Worm (Caenorhabditis elegans) whole organism, L4 larva: ENCODE data around the gene bet-2.

Experiments used
- D1046.2 ChIP-seq: fragments of 200-800 bp; sonication (Bioruptor generic); IDR thresholded peaks from 2 replicates; pipeline ENCODE4 v1.3.6; 2022; ENCODE audit warnings: missing genetic modification characterization, missing compliant biosample characterization
- F26F4.8 ChIP-seq: fragments of 200-800 bp; sonication (Bioruptor generic); conservative IDR thresholded peaks from 2 replicates; pipeline ENCODE4 v1.3.6; 2022; ENCODE audit warnings: missing genetic modification characterization, missing compliant biosample characterization
- F37D6.2 ChIP-seq: sonication (generic microtip); optimal IDR thresholded peaks from 2 replicates; lab custom pipeline; 2016; ENCODE audit warnings: mild to moderate bottlenecking, missing genetic modification characterization, missing compliant biosample characterization
- R02D3.7 ChIP-seq: fragments of 150-350 bp; sonication (generic microtip); optimal IDR thresholded peaks from 3 replicates; lab custom pipeline; 2014; ENCODE audit warnings: missing biosample characterization, missing genetic modification characterization
- Y105C5A.15 ChIP-seq: fragments of 200-800 bp; sonication (Bioruptor generic); IDR thresholded peaks from 2 replicates; pipeline ENCODE4 v1.3.6; 2022; ENCODE audit warnings: missing genetic modification characterization, missing compliant biosample characterization
- Y48G9A.11 ChIP-seq: fragments of 200-800 bp; sonication (Bioruptor generic); IDR thresholded peaks from 2 replicates; pipeline ENCODE4 v1.3.6; 2022; ENCODE audit warnings: missing genetic modification reagents, missing genetic modification characterization, missing compliant biosample characterization
- ZK337.2 ChIP-seq: fragments of 200-800 bp; sonication (Bioruptor generic); IDR thresholded peaks from 2 replicates; pipeline ENCODE4 v1.3.6; 2022; ENCODE audit warnings: missing genetic modification reagents, missing genetic modification characterization, missing compliant biosample characterization
- aha-1 ChIP-seq: fragments of 150-350 bp; peaks from one replicate; lab custom pipeline; 2014; ENCODE audit warnings: missing biosample characterization, missing genetic modification characterization
- ama-1 ChIP-seq: fragments of 150-350 bp; optimal IDR thresholded peaks from 2 replicates; lab custom pipeline; 2014; ENCODE audit warnings: inconsistent platforms, mixed read lengths
- ceh-20 ChIP-seq: fragments of 200-800 bp; sonication (Bioruptor generic); IDR thresholded peaks from 2 replicates; pipeline ENCODE4 v1.3.6; 2022; ENCODE audit warnings: missing genetic modification reagents, missing genetic modification characterization, missing compliant biosample characterization
- ceh-28 ChIP-seq: fragments of 150-350 bp; optimal IDR thresholded peaks from 2 replicates; lab custom pipeline; 2014; ENCODE audit warnings: missing biosample characterization, missing genetic modification reagents, missing genetic modification characterization
- ceh-32 ChIP-seq: sonication (generic microtip); optimal IDR thresholded peaks from 2 replicates; lab custom pipeline; 2016; ENCODE audit warnings: mild to moderate bottlenecking, missing genetic modification characterization, missing compliant biosample characterization; ENCODE audit not compliant: poor library complexity
- dmd-8 ChIP-seq: fragments of 200-800 bp; sonication (Bioruptor generic); IDR thresholded peaks from 2 replicates; pipeline ENCODE4 v1.3.6; 2022; ENCODE audit warnings: missing genetic modification characterization, missing compliant biosample characterization
- dmd-9 ChIP-seq: fragments of 200-800 bp; sonication (Bioruptor generic); IDR thresholded peaks from 2 replicates; pipeline ENCODE4 v1.3.6; 2022; ENCODE audit warnings: missing genetic modification reagents, missing genetic modification characterization, missing compliant biosample characterization
- dpl-1 ChIP-seq: fragments of 150-350 bp; optimal IDR thresholded peaks from 2 replicates; lab custom pipeline; 2014; ENCODE audit warnings: missing biosample characterization, missing genetic modification reagents, missing genetic modification characterization
- egl-27 ChIP-seq: sonication (generic microtip); optimal IDR thresholded peaks from 3 replicates; lab custom pipeline; 2017; ENCODE audit warnings: missing biosample characterization, missing genetic modification reagents, missing genetic modification characterization
- egl-43 ChIP-seq: fragments of 200-800 bp; sonication (Bioruptor generic); IDR thresholded peaks from 2 replicates; pipeline ENCODE4 v1.3.6; 2022; ENCODE audit warnings: missing genetic modification reagents, missing genetic modification characterization, missing compliant biosample characterization
- fkh-10 ChIP-seq: fragments of 150-350 bp; optimal IDR thresholded peaks from 2 replicates; lab custom pipeline; 2014; ENCODE audit warnings: missing biosample characterization, missing genetic modification reagents, missing genetic modification characterization
- fos-1 ChIP-seq: fragments of 150-350 bp; optimal IDR thresholded peaks from 2 replicates; lab custom pipeline; 2014; ENCODE audit warnings: missing biosample characterization, missing genetic modification characterization
- gei-8 ChIP-seq: fragments of 200-800 bp; sonication (Bioruptor generic); optimal IDR thresholded peaks from 2 replicates; lab custom pipeline; 2018; ENCODE audit warnings: mild to moderate bottlenecking, missing genetic modification characterization, missing compliant biosample characterization
- hif-1 ChIP-seq, 2 experiments: sonication (generic microtip); optimal IDR thresholded peaks; 2 replicates each; lab custom pipeline; 2016 to 2017; ENCODE audit warnings: missing compliant biosample characterization in 2 of 2, missing genetic modification characterization in 2 of 2, missing genetic modification reagents in 2 of 2, missing genotype in 2 of 2, mild to moderate bottlenecking in 1 of 2
- hlh-11 ChIP-seq: fragments of 200-800 bp; sonication (Bioruptor generic); optimal IDR thresholded peaks from 2 replicates; lab custom pipeline; 2018; ENCODE audit warnings: mild to moderate bottlenecking, missing genetic modification characterization, missing compliant biosample characterization
- hlh-30 ChIP-seq: sonication (generic microtip); optimal IDR thresholded peaks from 2 replicates; lab custom pipeline; 2017; ENCODE audit warnings: antibody characterized with exemption, mild to moderate bottlenecking, missing genetic modification characterization, missing compliant biosample characterization; ENCODE audit not compliant: insufficient read depth
- lin-15B ChIP-seq: fragments of 150-350 bp; sonication (generic microtip); optimal IDR thresholded peaks from 3 replicates; lab custom pipeline; 2014; ENCODE audit warnings: missing biosample characterization, missing genetic modification characterization
- lin-29 ChIP-seq: fragments of 200-800 bp; sonication (Bioruptor generic); IDR thresholded peaks from 2 replicates; pipeline ENCODE4 v1.3.6; 2022; ENCODE audit warnings: missing genetic modification reagents, missing genetic modification characterization, missing compliant biosample characterization
- lin-38 ChIP-seq: fragments of 200-800 bp; sonication (Bioruptor generic); IDR thresholded peaks from 2 replicates; pipeline ENCODE4 v1.3.6; 2022; ENCODE audit warnings: missing genetic modification reagents, missing genetic modification characterization, missing compliant biosample characterization
- madf-5 ChIP-seq, 2 experiments: fragments of 200-800 bp; sonication (Bioruptor generic); IDR thresholded peaks; 2 replicates each; pipeline ENCODE4 v1.3.6; 2022; ENCODE audit warnings: missing compliant biosample characterization in 2 of 2, missing genetic modification characterization in 2 of 2
- mdl-1 ChIP-seq, 2 experiments: fragments of 150-350 bp in 1 of 2; sonication (generic microtip) in 1 of 2; optimal IDR thresholded peaks; 2 replicates each; lab custom pipeline; 2014 to 2017; ENCODE audit warnings: missing biosample characterization in 2 of 2, missing genetic modification characterization in 2 of 2
- mep-1 ChIP-seq: fragments of 150-350 bp; sonication (generic microtip); optimal IDR thresholded peaks from 3 replicates; lab custom pipeline; 2014; ENCODE audit warnings: missing biosample characterization, missing genetic modification characterization
- mes-2 ChIP-seq: sonication (generic microtip); optimal IDR thresholded peaks from 2 replicates; lab custom pipeline; 2016; ENCODE audit warnings: missing genotype, mild to moderate bottlenecking, missing genetic modification characterization, missing compliant biosample characterization; ENCODE audit not compliant: poor library complexity, severe bottlenecking
- mxl-2 ChIP-seq: fragments of 200-800 bp; sonication (Bioruptor generic); conservative IDR thresholded peaks from 2 replicates; pipeline ENCODE4 v1.3.6; 2022; ENCODE audit warnings: missing genetic modification reagents, missing genetic modification characterization, missing compliant biosample characterization
- mxl-3 ChIP-seq: fragments of 200-800 bp; sonication (Bioruptor generic); optimal IDR thresholded peaks from 2 replicates; lab custom pipeline; 2018; ENCODE audit warnings: mild to moderate bottlenecking, missing genetic modification characterization, missing compliant biosample characterization
- nhr-10 ChIP-seq: fragments of 150-350 bp; optimal IDR thresholded peaks from 2 replicates; lab custom pipeline; 2014; ENCODE audit warnings: missing biosample characterization, missing genetic modification characterization
- nhr-102 ChIP-seq: sonication (generic microtip); optimal IDR thresholded peaks from 2 replicates; lab custom pipeline; 2016; ENCODE audit warnings: mild to moderate bottlenecking, missing genetic modification characterization, moderate library complexity, missing compliant biosample characterization
- nhr-111 ChIP-seq: fragments of 200-800 bp; sonication (Bioruptor generic); optimal IDR thresholded peaks from 2 replicates; lab custom pipeline; 2018; ENCODE audit warnings: mild to moderate bottlenecking, missing genetic modification characterization, missing compliant biosample characterization
- nhr-25 ChIP-seq: sonication (generic microtip); optimal IDR thresholded peaks from 2 replicates; lab custom pipeline; 2017; ENCODE audit warnings: missing genetic modification characterization, mild to moderate bottlenecking, missing compliant biosample characterization, antibody characterized with exemption, moderate library complexity, borderline replicate concordance; ENCODE audit not compliant: insufficient read depth
- nhr-41 ChIP-seq: fragments of 200-800 bp; sonication (Bioruptor generic); IDR thresholded peaks from 2 replicates; pipeline ENCODE4 v1.3.6; 2022; ENCODE audit warnings: missing genetic modification reagents, missing genetic modification characterization, missing compliant biosample characterization
- nhr-42 ChIP-seq: fragments of 200-800 bp; sonication (Bioruptor generic); IDR thresholded peaks from 2 replicates; pipeline ENCODE4 v1.3.6; 2022; ENCODE audit warnings: missing genetic modification characterization, missing compliant biosample characterization
- nhr-48 ChIP-seq: sonication (generic microtip); optimal IDR thresholded peaks from 2 replicates; lab custom pipeline; 2016; ENCODE audit warnings: mild to moderate bottlenecking, missing genetic modification characterization, missing compliant biosample characterization
- pha-4 ChIP-seq, 2 experiments: fragments of 150-350 bp in 1 of 2; fragments of 200-800 bp in 1 of 2; sonication (Bioruptor generic) in 1 of 2; IDR thresholded peaks in 1 of 2; optimal IDR thresholded peaks in 1 of 2; 2 replicates each; pipeline versions ENCODE4 v1.3.6 to Lab custom; 2014 to 2022; ENCODE audit warnings: missing genetic modification characterization in 2 of 2, missing genetic modification reagents in 2 of 2, missing biosample characterization in 1 of 2, missing compliant biosample characterization in 1 of 2
- rbr-2 ChIP-seq: sonication (generic microtip); optimal IDR thresholded peaks from 2 replicates; lab custom pipeline; 2016; ENCODE audit warnings: missing genotype, missing genetic modification characterization, missing compliant biosample characterization
- saeg-2 ChIP-seq: fragments of 200-800 bp; sonication (Bioruptor generic); IDR thresholded peaks from 2 replicates; pipeline ENCODE4 v1.3.6; 2022; ENCODE audit warnings: missing genetic modification reagents, missing genetic modification characterization, missing compliant biosample characterization
- set-16 ChIP-seq: fragments of 200-800 bp; sonication (Bioruptor generic); IDR thresholded peaks from 2 replicates; pipeline ENCODE4 v1.3.6; 2022; ENCODE audit warnings: missing genetic modification reagents, missing genetic modification characterization, missing compliant biosample characterization
- skn-1 ChIP-seq: fragments of 150-350 bp; optimal IDR thresholded peaks from 2 replicates; lab custom pipeline; 2014; ENCODE audit warnings: missing biosample characterization, missing genetic modification characterization
- snpc-4 ChIP-seq: fragments of 150-350 bp; optimal IDR thresholded peaks from 2 replicates; lab custom pipeline; 2014; ENCODE audit warnings: missing biosample characterization, missing genetic modification characterization
- tag-97 ChIP-seq: fragments of 200-800 bp; sonication (Bioruptor generic); IDR thresholded peaks from 2 replicates; pipeline ENCODE4 v1.3.6; 2022; ENCODE audit warnings: missing genetic modification characterization, missing compliant biosample characterization
- tra-1 ChIP-seq: fragments of 200-800 bp; sonication (Bioruptor generic); IDR thresholded peaks from 2 replicates; pipeline ENCODE4 v1.3.6; 2022; ENCODE audit warnings: missing genetic modification reagents, missing genetic modification characterization, missing compliant biosample characterization
- unc-130 ChIP-seq: sonication (generic microtip); optimal IDR thresholded peaks from 2 replicates; lab custom pipeline; 2016; ENCODE audit warnings: missing genetic modification reagents, missing genetic modification characterization, missing compliant biosample characterization
- vab-7 ChIP-seq: fragments of 200-800 bp; sonication (Bioruptor generic); IDR thresholded peaks from 2 replicates; pipeline ENCODE4 v1.3.6; 2022; ENCODE audit warnings: missing genetic modification reagents, missing genetic modification characterization, missing compliant biosample characterization
- zfp-2 ChIP-seq: sonication (generic microtip); optimal IDR thresholded peaks from 2 replicates; lab custom pipeline; 2016; ENCODE audit warnings: mild to moderate bottlenecking, missing genetic modification characterization, missing compliant biosample characterization
- zip-11 ChIP-seq: fragments of 200-800 bp; sonication (Bioruptor generic); IDR thresholded peaks from 2 replicates; pipeline ENCODE4 v1.3.6; 2022; ENCODE audit warnings: missing genetic modification characterization, missing compliant biosample characterization
- ztf-11 ChIP-seq: fragments of 150-350 bp; optimal IDR thresholded peaks from 2 replicates; lab custom pipeline; 2014; ENCODE audit warnings: missing biosample characterization, missing genetic modification characterization

bet-2 gene

DNA sequence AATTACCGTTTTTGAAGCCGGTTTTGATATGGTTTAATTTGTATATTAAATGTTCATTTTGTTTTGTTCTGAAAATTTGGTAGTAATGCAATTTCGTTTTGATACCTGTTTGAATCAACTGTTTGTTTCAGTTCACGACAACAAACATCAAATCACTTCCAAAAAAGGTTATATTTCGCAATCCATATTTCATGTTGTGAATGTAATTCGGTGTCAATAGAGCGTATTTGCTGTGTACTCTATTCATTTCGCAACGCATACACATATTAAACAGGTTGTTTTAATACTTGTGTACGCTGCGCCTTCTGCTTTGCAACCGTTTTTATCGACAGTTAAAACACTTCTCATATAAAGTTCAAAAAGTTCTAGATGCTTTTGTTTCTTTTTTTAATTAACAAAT lies 7.3 kb downstream of the bet-2 start (continued):
- TF ChIP-seq R02D3.7 (tag; lab: Kevin White, UChicago) (no peak), hlh-11 (tag; lab: Kevin White, UChicago) (peak; percentile 30), mes-2 (peak; percentile 75), mxl-2 (GFP tag; lab: Robert Waterston, UW) (no peak), saeg-2 (GFP tag; lab: Robert Waterston, UW) (no peak), mxl-3 (GFP tag; lab: Kevin White, UChicago) (peak; percentile 37), vab-7 (GFP tag; lab: Robert Waterston, UW) (no peak), fkh-10 (GFP tag; lab: Kevin White, UChicago) (no peak), nhr-41 (no peak), ZK337.2 (GFP tag; lab: Robert Waterston, UW) (no peak), dmd-9 (no peak), zfp-2 (tag; lab: Kevin White, UChicago) (no peak), snpc-4 (tag; lab: Kevin White, UChicago) (no peak), hif-1 (tag; optimal IDR thresholded peaks at IDR 0.05; lab: Kevin White, UChicago) (no peak), Y105C5A.15 (GFP tag; lab: Robert Waterston, UW) (no peak), nhr-102 (tag; lab: Kevin White, UChicago) (no peak), madf-5 (GFP tag; IDR thresholded peaks at IDR 0.05; lab: Robert Waterston, UW) (no peak), skn-1 (tag; lab: Kevin White, UChicago) (no peak), ceh-32 (tag; lab: Kevin White, UChicago) (no peak), lin-29 (GFP tag; lab: Robert Waterston, UW) (no peak), ztf-11 (no peak), rbr-2 (tag; lab: Kevin White, UChicago) (peak; percentile 5), set-16 (GFP tag; lab: Robert Waterston, UW) (no peak), tag-97 (GFP tag; lab: Robert Waterston, UW) (no peak), pha-4 (GFP tag; IDR thresholded peaks at IDR 0.05; lab: Robert Waterston, UW) (no peak), pha-4 (tag; optimal IDR thresholded peaks at IDR 0.05; lab: Kevin White, UChicago) (peak; percentile 71), gei-8 (GFP tag; lab: Kevin White, UChicago) (no peak), lin-38 (GFP tag; lab: Robert Waterston, UW) (peak; percentile 89), F37D6.2 (tag; lab: Kevin White, UChicago) (no peak), dmd-8 (GFP tag; lab: Robert Waterston, UW) (no peak), nhr-10 (tag; lab: Kevin White, UChicago) (no peak), zip-11 (GFP tag; lab: Robert Waterston, UW) (no peak), F26F4.8 (no peak), mdl-1 (tag; optimal IDR thresholded peaks at IDR 0.05; lab: Kevin White, UChicago) (no peak), aha-1 (peak; percentile 96), fos-1 (tag; lab: Kevin White, UChicago) (no peak), mep-1 (tag; lab: Kevin White, UChicago) (peak; percentile 66), nhr-111 (GFP tag; lab: Kevin White, UChicago) (no peak), dpl-1 (GFP tag; lab: Kevin White, UChicago) (peak; percentile 23), tra-1 (GFP tag; lab: Robert Waterston, UW) (no peak), nhr-48 (tag; lab: Kevin White, UChicago) (no peak), ama-1 (lab: Kevin White, UChicago) (no peak), egl-27 (no peak), unc-130 (GFP tag; lab: Kevin White, UChicago) (no peak), nhr-42 (GFP tag; lab: Robert Waterston, UW) (no peak), Y48G9A.11 (no peak), ceh-20 (GFP tag; lab: Robert Waterston, UW) (no peak), egl-43 (no peak), nhr-25 (tag; lab: Kevin White, UChicago) (peak; percentile 42), hlh-30 (no peak), ceh-28 (tag; lab: Kevin White, UChicago) (no peak), D1046.2 (GFP tag; lab: Robert Waterston, UW) (no peak), lin-15B (tag; lab: Kevin White, UChicago) (no peak)
